Fruit fly (Drosophila melanogaster): Measurements from ENCODE around the gene mub.
A peak's percentile ranks its signal among the peaks of the same experiment; 100 is the strongest.

The mub gene

dm6 chr3L:21953028-21954016 lies 108.7 kb downstream of the mub start (continued):
- no peak for TF ChIP-seq CG10959 (GFP tag; IDR thresholded peaks at IDR 0.05)
- peak; percentile 37 for TF ChIP-seq mirr (GFP tag; optimal IDR thresholded peaks at IDR 0.05)
- TF ChIP-seq sens (GFP tag), result peak; percentile 37
- TF ChIP-seq ftz-f1 (GFP tag; optimal IDR thresholded peaks at IDR 0.05), result peak; percentile 20
- TF ChIP-seq crp (GFP tag; optimal IDR thresholded peaks at IDR 0.05), result peak in 1 of 2 experiments; percentile 21

- no peak for TF ChIP-seq usp (GFP tag; optimal IDR thresholded peaks at IDR 0.05)
- TF ChIP-seq pros (GFP tag; optimal IDR thresholded peaks at IDR 0.05), result peak; percentile 30
- peak; percentile 49 for TF ChIP-seq CG18619 (GFP tag; optimal IDR thresholded peaks at IDR 0.05)
- peak; percentile 8 for TF ChIP-seq pum (GFP tag; optimal IDR thresholded peaks at IDR 0.05)
- TF ChIP-seq HHEX (GFP tag; optimal IDR thresholded peaks at IDR 0.05), result peak; percentile 10
- peak; percentile 18 for TF ChIP-seq Abd-B (GFP tag; optimal IDR thresholded peaks at IDR 0.05)
- TF ChIP-seq gem (tag; optimal IDR thresholded peaks at IDR 0.05), result peak; percentile 71
- peak; percentile 39 for TF ChIP-seq Hmr (GFP tag; optimal IDR thresholded peaks at IDR 0.05)
- no peak for TF ChIP-seq CG6272 (GFP tag; IDR thresholded peaks at IDR 0.05)
- peak; percentile 23 for TF ChIP-seq CTCF (GFP tag; optimal IDR thresholded peaks at IDR 0.05)
- peak; percentile 76 for TF ChIP-seq Med (GFP tag)
- peak; percentile 28 for TF ChIP-seq kah (GFP tag; optimal IDR thresholded peaks at IDR 0.05)
- TF ChIP-seq CG34422 (GFP tag; IDR thresholded peaks at IDR 0.05), result peak; percentile 32; the same call in 1 of the 3 replicates
- TF ChIP-seq prd (optimal IDR thresholded peaks at IDR 0.05), result no peak
- peak; percentile 52; the same call in 2 of the 3 replicates for TF ChIP-seq prd (GFP tag; IDR thresholded peaks at IDR 0.05)
- TF ChIP-seq CG4730 (GFP tag; IDR thresholded peaks at IDR 0.05), result 0 out of 2 replicates have a peak, but pooled peaks have one; percentile 16
- TF ChIP-seq CG7357 (GFP tag; IDR thresholded peaks at IDR 0.05), result 0 out of 3 replicates have a peak, but pooled peaks have one; percentile 28
- no peak for TF ChIP-seq CG43689 (GFP tag; IDR thresholded peaks at IDR 0.05)
- TF ChIP-seq dpn (GFP tag; optimal IDR thresholded peaks at IDR 0.05), result peak; percentile 49 to 53
- no peak for TF ChIP-seq B-H2 (GFP tag; optimal IDR thresholded peaks at IDR 0.05)
- peak; percentile 31 for TF ChIP-seq unpg (GFP tag; optimal IDR thresholded peaks at IDR 0.05)
- peak; percentile 42 for TF ChIP-seq en (GFP tag; optimal IDR thresholded peaks at IDR 0.05)
- peak; percentile 53 for TF ChIP-seq Nf-YC (tag; optimal IDR thresholded peaks at IDR 0.05)
- no peak for TF ChIP-seq sima (GFP tag; optimal IDR thresholded peaks at IDR 0.05)
- no peak for TF ChIP-seq sc (optimal IDR thresholded peaks at IDR 0.05)
- peak; percentile 16 for TF ChIP-seq sc (GFP tag; optimal IDR thresholded peaks at IDR 0.05)
- peak; percentile 54 for TF ChIP-seq pho (GFP tag; optimal IDR thresholded peaks at IDR 0.05)
- peak; percentile 56 for TF ChIP-seq Ptx1 (GFP tag; IDR thresholded peaks at IDR 0.05)
- TF ChIP-seq Side (GFP tag; optimal IDR thresholded peaks at IDR 0.05), result peak; percentile 11
- TF ChIP-seq CG7556 (GFP tag; optimal IDR thresholded peaks at IDR 0.05), result peak; percentile 69
- peak; percentile 67; the same call in 2 of the 4 replicates for TF ChIP-seq chinmo (GFP tag; IDR thresholded peaks at IDR 0.05; ENCODE audit: partially characterized antibody)
- TF ChIP-seq CG11695 (GFP tag; IDR thresholded peaks at IDR 0.05), result peak; percentile 34; the same call in 1 of the 3 replicates
- peak; percentile 22 for TF ChIP-seq cwo (GFP tag; optimal IDR thresholded peaks at IDR 0.05)
- TF ChIP-seq E2f1 (GFP tag; IDR thresholded peaks at IDR 0.05), result 0 out of 2 replicates have a peak, but pooled peaks have one; percentile 10
- TF ChIP-seq Hsf (GFP tag; optimal IDR thresholded peaks at IDR 0.05), result peak; percentile 41
- peak; percentile 71 for TF ChIP-seq Jarid2 (GFP tag; optimal IDR thresholded peaks at IDR 0.05)
- TF ChIP-seq D19B (GFP tag; optimal IDR thresholded peaks at IDR 0.05), result peak; percentile 92
- TF ChIP-seq CG3163 (GFP tag; optimal IDR thresholded peaks at IDR 0.05), result peak; percentile 39
- TF ChIP-seq CG15011 (GFP tag; optimal IDR thresholded peaks at IDR 0.05), result peak; percentile 56
- TF ChIP-seq Mad (GFP tag; optimal IDR thresholded peaks at IDR 0.05), result peak; percentile 15
- TF ChIP-seq CG14014 (GFP tag; IDR thresholded peaks at IDR 0.05), result peak; percentile 11; the same call in 1 of the 2 replicates
These were observed 110.1 kb downstream of the mub start, which contains the start of gene CG7458 for dm6 chr3L:21954474-21955321. TSS of gene CG7458 (plus strand) at chr3L:21955110.

All from whole organism, embryonic.